Worm (Caenorhabditis elegans): ENCODE data around the gene T27F7.12.

T27F7.12 gene

ce11 chrII:4993530-4994192 is 3.8 kb downstream of the T27F7.12 start, which contains the start of the genes eif-1 and vps-24 (continued):
- TF ChIP-seq nhr-28 (tag; optimal IDR thresholded peaks at IDR 0.05) (no peak), Y105C5A.15 (GFP tag; IDR thresholded peaks at IDR 0.05) (no peak), nhr-41 (GFP tag; IDR thresholded peaks at IDR 0.05) (no peak), ZK337.2 (GFP tag; IDR thresholded peaks at IDR 0.05) (no peak), ZK546.5 (tag; optimal IDR thresholded peaks at IDR 0.05) (no peak), hlh-11 (tag; optimal IDR thresholded peaks at IDR 0.05) (no peak), pha-4 (GFP tag; IDR thresholded peaks at IDR 0.05) (no peak), pha-4 (tag; optimal IDR thresholded peaks at IDR 0.05) (no peak), attf-4 (tag; optimal IDR thresholded peaks at IDR 0.05) (no peak), Y75B8A.6 (GFP tag; IDR thresholded peaks at IDR 0.05) (no peak), daf-12 (tag; optimal IDR thresholded peaks at IDR 0.05) (no peak), ama-1 (optimal IDR thresholded peaks at IDR 0.05) (no peak), zip-11 (GFP tag; IDR thresholded peaks at IDR 0.05) (no peak), sdz-12 (GFP tag; optimal IDR thresholded peaks at IDR 0.05) (no peak), pqm-1 (tag; optimal IDR thresholded peaks at IDR 0.05) (no peak), daf-19 (GFP tag; conservative IDR thresholded peaks at IDR 0.05) (no peak), lin-13 (GFP tag; optimal IDR thresholded peaks at IDR 0.05) (peak; percentile 48), fkh-10 (GFP tag; optimal IDR thresholded peaks at IDR 0.05) (peak; percentile 31), D1046.2 (GFP tag; IDR thresholded peaks at IDR 0.05) (no peak), nhr-10 (tag; optimal IDR thresholded peaks at IDR 0.05) (no peak), mxl-3 (GFP tag; optimal IDR thresholded peaks at IDR 0.05) (peak; percentile 24), nhr-102 (tag; optimal IDR thresholded peaks at IDR 0.05) (no peak), Y48G9A.11 (GFP tag; IDR thresholded peaks at IDR 0.05) (0 out of 2 replicates have a peak, but pooled peaks have one; percentile 20), nhr-25 (tag; optimal IDR thresholded peaks at IDR 0.05; ENCODE audit: borderline replicate concordance, insufficient read depth) (no peak), mdt-29 (GFP tag; IDR thresholded peaks at IDR 0.05) (no peak), madf-9 (GFP tag; conservative IDR thresholded peaks at IDR 0.05) (no peak), set-16 (GFP tag; IDR thresholded peaks at IDR 0.05) (no peak), zfp-3 (GFP tag; conservative IDR thresholded peaks at IDR 0.05) (no peak), nhr-111 (GFP tag; optimal IDR thresholded peaks at IDR 0.05) (no peak), unc-39 (tag; optimal IDR thresholded peaks at IDR 0.05) (no peak), aha-1 (tag) (peak; percentile 95), lin-38 (GFP tag; IDR thresholded peaks at IDR 0.05) (peak; percentile 52), daf-8 (GFP tag; IDR thresholded peaks at IDR 0.05) (no peak), duxl-1 (tag; optimal IDR thresholded peaks at IDR 0.05; ENCODE audit: poor library complexity) (no peak), cey-2 (tag; optimal IDR thresholded peaks at IDR 0.05; ENCODE audit: borderline replicate concordance, insufficient read depth) (no peak), lsy-2 (tag; optimal IDR thresholded peaks at IDR 0.05) (peak in 1 of 2 experiments; percentile 62), hmg-1.1 (GFP tag; IDR thresholded peaks at IDR 0.05) (no peak), F10B5.3 (tag; optimal IDR thresholded peaks at IDR 0.05) (no peak), lin-1 (GFP tag; IDR thresholded peaks at IDR 0.05) (no peak)

DNA sequence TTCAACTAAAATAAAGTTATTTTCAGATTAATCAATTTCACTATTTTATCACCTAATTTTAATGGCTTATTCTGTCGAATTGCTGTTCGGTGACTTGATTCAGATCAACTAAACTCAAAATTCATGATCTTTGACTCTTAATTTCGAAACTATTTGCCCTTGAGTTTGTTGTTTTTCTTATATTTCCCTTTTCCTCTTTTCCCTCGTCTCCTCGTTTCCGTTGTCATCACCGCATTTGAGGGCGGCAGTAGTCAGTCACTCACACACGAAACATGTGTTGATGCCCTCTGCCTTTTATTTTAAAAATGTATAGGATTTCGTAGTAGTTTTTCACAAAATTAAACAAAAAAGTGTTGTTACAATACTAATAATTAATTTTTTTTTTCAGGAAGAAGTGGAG is 5.0 kb downstream of the T27F7.12 start, which contains the start of gene rnh-1.0:
TSS of gene rnh-1.0 (plus strand) at position 389 of the 400 bp plus-strand sequence.
- TF ChIP-seq dmd-6 (GFP tag; IDR thresholded peaks at IDR 0.05) (peak; percentile 7; the same call in 1 of the 2 replicates), nhr-10 (tag; optimal IDR thresholded peaks at IDR 0.05) (no peak), hlh-30 (tag; optimal IDR thresholded peaks at IDR 0.05; ENCODE audit: insufficient read depth) (peak; percentile 20)

All from whole organism, L4 larva.